Worm (Caenorhabditis elegans): Measurements from ENCODE around the gene F20D6.8.

DNA sequence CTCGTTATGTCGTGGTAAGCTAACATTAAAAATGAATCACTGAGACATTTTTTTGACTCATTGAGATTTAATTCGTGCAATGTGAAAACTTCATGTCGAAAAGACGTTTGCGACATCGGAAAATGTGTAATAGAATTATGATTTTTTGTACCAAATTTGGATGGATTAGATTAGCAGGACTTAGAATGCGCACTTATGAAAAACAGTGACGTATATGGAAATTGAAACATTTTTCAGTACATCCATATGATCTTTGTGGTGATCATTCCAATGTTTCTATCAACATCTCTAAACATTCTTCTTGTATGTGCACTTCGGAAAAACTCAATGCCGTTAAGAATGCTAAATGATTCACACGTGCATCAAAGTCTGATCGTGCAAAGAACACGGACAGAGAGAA is 23.6 kb downstream of the F20D6.8 start:
- TF ChIP-seq egl-27 (tag; optimal IDR thresholded peaks at IDR 0.05) (no peak), unc-62 (GFP tag; optimal IDR thresholded peaks at IDR 0.05) (no peak), snpc-4 (tag; optimal IDR thresholded peaks at IDR 0.05) (no peak), nhr-11 (tag; optimal IDR thresholded peaks at IDR 0.05) (no peak), fos-1 (tag; optimal IDR thresholded peaks at IDR 0.05) (no peak), unc-55 (GFP tag; optimal IDR thresholded peaks at IDR 0.05) (no peak), aly-2 (tag; optimal IDR thresholded peaks at IDR 0.05) (no peak), nhr-12 (tag; optimal IDR thresholded peaks at IDR 0.05) (no peak), ZK546.5 (tag; optimal IDR thresholded peaks at IDR 0.05) (no peak), nhr-23 (tag; optimal IDR thresholded peaks at IDR 0.05) (no peak), ztf-4 (tag; optimal IDR thresholded peaks at IDR 0.05) (no peak), unc-39 (tag; optimal IDR thresholded peaks at IDR 0.05) (no peak), zag-1 (tag; optimal IDR thresholded peaks at IDR 0.05) (no peak), nhr-237 (tag; optimal IDR thresholded peaks at IDR 0.05) (no peak)
